Fruit fly (Drosophila melanogaster): ENCODE data around the gene Ugt35B1.

Ugt35B1 gene

DNA sequence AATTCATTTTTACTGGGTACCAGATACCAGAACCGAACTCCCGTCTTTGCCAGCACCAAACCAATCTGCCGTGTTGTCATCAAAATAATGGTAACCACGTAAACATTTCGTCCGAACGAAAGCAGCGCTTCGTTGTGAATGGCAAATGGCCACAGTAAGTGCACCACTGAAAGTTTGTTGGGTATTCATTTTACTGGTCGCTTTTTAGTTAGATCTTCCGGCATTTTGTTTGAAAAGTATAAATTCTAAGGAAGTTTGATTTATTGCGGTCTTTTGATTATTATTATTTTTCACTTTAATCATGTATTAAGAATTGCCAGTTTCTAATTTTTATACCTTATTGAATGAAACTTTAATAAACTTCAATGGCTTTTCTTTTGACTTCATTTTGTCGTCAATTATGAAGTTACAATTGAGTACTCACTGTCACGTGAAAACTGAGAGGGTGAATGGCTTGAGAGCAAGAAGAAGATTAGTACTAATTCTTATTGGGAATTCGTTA lies 44.5 kb upstream of the Ugt35B1 start, which contains the start of gene ZnT86D (continued):
- peak; percentile 46 for TF ChIP-seq sqz (GFP tag; optimal IDR thresholded peaks at IDR 0.05)
- TF ChIP-seq Adf1 (GFP tag; IDR thresholded peaks at IDR 0.05): no peak
- no peak for TF ChIP-seq CG14860 (GFP tag; IDR thresholded peaks at IDR 0.05; ENCODE audit: partially characterized antibody)
- TF ChIP-seq Aef1 (GFP tag; IDR thresholded peaks at IDR 0.05): peak; percentile 49; the same call in 2 of the 3 replicates
- TF ChIP-seq eve (GFP tag; optimal IDR thresholded peaks at IDR 0.05): no peak
- no peak for TF ChIP-seq aop (GFP tag; IDR thresholded peaks at IDR 0.05)
- no peak; the same call in 1 of the 2 replicates for TF ChIP-seq bbx (GFP tag; IDR thresholded peaks at IDR 0.05; ENCODE audit: partially characterized antibody)
- peak; percentile 26 for TF ChIP-seq CG3838 (GFP tag; optimal IDR thresholded peaks at IDR 0.05)
- TF ChIP-seq kay (GFP tag; optimal IDR thresholded peaks at IDR 0.05): peak; percentile 40
- TF ChIP-seq wek (GFP tag; optimal IDR thresholded peaks at IDR 0.05): no peak
- no peak for TF ChIP-seq Hr78 (GFP tag; optimal IDR thresholded peaks at IDR 0.05)
- TF ChIP-seq HLH54F (GFP tag; optimal IDR thresholded peaks at IDR 0.05): peak; percentile 75
- TF ChIP-seq gro (GFP tag; optimal IDR thresholded peaks at IDR 0.05): no peak
- peak; percentile 65 for TF ChIP-seq CG3847 (GFP tag; IDR thresholded peaks at IDR 0.05)
- no peak for TF ChIP-seq bowl (GFP tag; IDR thresholded peaks at IDR 0.05)
- peak; percentile 67 for TF ChIP-seq CG13296 (GFP tag; optimal IDR thresholded peaks at IDR 0.05)
- peak; percentile 21 for TF ChIP-seq CG15011 (GFP tag; optimal IDR thresholded peaks at IDR 0.05)
- TF ChIP-seq CG12391 (tag; optimal IDR thresholded peaks at IDR 0.05): peak; percentile 75
- TF ChIP-seq ase (GFP tag; IDR thresholded peaks at IDR 0.05): no peak
- peak; percentile 58 for TF ChIP-seq unpg (GFP tag; optimal IDR thresholded peaks at IDR 0.05)
- peak; percentile 47 for TF ChIP-seq CG3163 (GFP tag; optimal IDR thresholded peaks at IDR 0.05)
- no peak for TF ChIP-seq Dfd (GFP tag; optimal IDR thresholded peaks at IDR 0.05)
- peak; percentile 68 for TF ChIP-seq NC2β (GFP tag; optimal IDR thresholded peaks at IDR 0.05)
- no peak for TF ChIP-seq corto (GFP tag; optimal IDR thresholded peaks at IDR 0.05)
- no peak for TF ChIP-seq BtbVII (GFP tag; optimal IDR thresholded peaks at IDR 0.05)
- TF ChIP-seq sna (GFP tag; IDR thresholded peaks at IDR 0.05; ENCODE audit: partially characterized antibody): no peak
- peak; percentile 48 for TF ChIP-seq CG10979 (tag; optimal IDR thresholded peaks at IDR 0.05)
- peak; percentile 67 for TF ChIP-seq Abd-B (GFP tag; optimal IDR thresholded peaks at IDR 0.05)
- peak; percentile 10 for TF ChIP-seq mirr (GFP tag; optimal IDR thresholded peaks at IDR 0.05)
- TF ChIP-seq esg (GFP tag; conservative IDR thresholded peaks at IDR 0.05): no peak
- TF ChIP-seq pb (GFP tag; optimal IDR thresholded peaks at IDR 0.05): peak; percentile 48
- no peak for TF ChIP-seq CTCF (GFP tag; optimal IDR thresholded peaks at IDR 0.05)
- TF ChIP-seq CG10543 (GFP tag; optimal IDR thresholded peaks at IDR 0.05): peak; percentile 87
- TF ChIP-seq nerfin-2 (GFP tag; IDR thresholded peaks at IDR 0.05; ENCODE audit: partially characterized antibody): no peak
- TF ChIP-seq CG9215 (GFP tag; IDR thresholded peaks at IDR 0.05): peak; percentile 73
- TF ChIP-seq Stat92E (GFP tag; optimal IDR thresholded peaks at IDR 0.05): no peak
- no peak for TF ChIP-seq usp (GFP tag; optimal IDR thresholded peaks at IDR 0.05)
- TF ChIP-seq Ada2b (GFP tag; IDR thresholded peaks at IDR 0.05): peak; percentile 36; the same call in 1 of the 2 replicates
- TF ChIP-seq dan (GFP tag; IDR thresholded peaks at IDR 0.05): no peak
- TF ChIP-seq dimm (GFP tag; IDR thresholded peaks at IDR 0.05): no peak
- peak; percentile 38 for TF ChIP-seq Myb (GFP tag; optimal IDR thresholded peaks at IDR 0.05)
- 0 out of 3 replicates have a peak, but pooled peaks have one; percentile 4 for TF ChIP-seq ken (GFP tag; IDR thresholded peaks at IDR 0.05)
- TF ChIP-seq Sry-β (GFP tag; optimal IDR thresholded peaks at IDR 0.05): peak; percentile 71
- no peak for TF ChIP-seq crc (GFP tag; optimal IDR thresholded peaks at IDR 0.05)
- no peak for TF ChIP-seq CG2875 (GFP tag; optimal IDR thresholded peaks at IDR 0.05)
- TF ChIP-seq CG17912 (GFP tag; optimal IDR thresholded peaks at IDR 0.05): peak; percentile 2
- TF ChIP-seq tap (tag; optimal IDR thresholded peaks at IDR 0.05): peak; percentile 43
- TF ChIP-seq fd96Cb (tag; optimal IDR thresholded peaks at IDR 0.05): peak; percentile 37
- TF ChIP-seq pros (GFP tag; optimal IDR thresholded peaks at IDR 0.05): peak; percentile 40
- TF ChIP-seq CG4854 (GFP tag; optimal IDR thresholded peaks at IDR 0.05): no peak
- no peak for TF ChIP-seq CG10462 (GFP tag; optimal IDR thresholded peaks at IDR 0.05)
